Worm (Caenorhabditis elegans): ENCODE measurements around the gene dnj-9.

ce11 chrII:4867476-4867875 is 15.6 kb downstream of the dnj-9 start, which contains the start of gene col-17:
- TF ChIP-seq vab-15 (tag; optimal IDR thresholded peaks at IDR 0.05) (no peak), fkh-10 (GFP tag; optimal IDR thresholded peaks at IDR 0.05) (no peak), nhr-84 (tag; optimal IDR thresholded peaks at IDR 0.05) (no peak), unc-62 (GFP tag; optimal IDR thresholded peaks at IDR 0.05) (no peak), Y116A8C.19 (tag; optimal IDR thresholded peaks at IDR 0.05; ENCODE audit: borderline replicate concordance) (no peak), lin-15B (tag; optimal IDR thresholded peaks at IDR 0.05) (no peak), elt-2 (tag; optimal IDR thresholded peaks at IDR 0.05) (no peak), lin-39 (tag; optimal IDR thresholded peaks at IDR 0.05) (no peak), ztf-4 (tag; optimal IDR thresholded peaks at IDR 0.05) (no peak), mep-1 (tag; optimal IDR thresholded peaks at IDR 0.05) (no peak), nhr-237 (tag; optimal IDR thresholded peaks at IDR 0.05) (no peak), lin-13 (GFP tag; optimal IDR thresholded peaks at IDR 0.05) (no peak), ztf-11 (tag; optimal IDR thresholded peaks at IDR 0.05) (no peak)

Measured in whole organism, L1 larva.